Fruit fly (Drosophila melanogaster) whole organism, embryonic: ENCODE data around the gene CG1161.

Source experiments
- ATbp ChIP-seq: fragments of 200-800 bp; sonication (Bioruptor generic); optimal IDR thresholded peaks from 2 replicates; lab custom pipeline; 2017; ENCODE audit warnings: missing biosample characterization, mild to moderate bottlenecking, missing genetic modification characterization, missing genetic modification reagents
- B-H2 ChIP-seq: fragments of 200-800 bp; sonication (Bioruptor generic); optimal IDR thresholded peaks from 2 replicates; lab custom pipeline; 2018; ENCODE audit warnings: missing biosample characterization, mild to moderate bottlenecking, missing genetic modification characterization
- Bteb2 ChIP-seq: fragments of 200-800 bp; sonication (Bioruptor generic); optimal IDR thresholded peaks from 2 replicates; lab custom pipeline; 2016; ENCODE audit warnings: missing biosample characterization, missing genetic modification characterization
- CG11504 ChIP-seq: fragments of 200-800 bp; sonication (Bioruptor generic); optimal IDR thresholded peaks from 3 replicates; lab custom pipeline; 2019; ENCODE audit warnings: missing biosample characterization, mild to moderate bottlenecking, missing genetic modification characterization, moderate library complexity
- CG11723 ChIP-seq: fragments of 200-800 bp; sonication (Bioruptor generic); optimal IDR thresholded peaks from 2 replicates; lab custom pipeline; 2017; ENCODE audit warnings: missing biosample characterization, mild to moderate bottlenecking, missing genetic modification characterization
- CG16779 ChIP-seq: fragments of 200-800 bp; sonication (Bioruptor generic); IDR thresholded peaks from 2 replicates; pipeline ENCODE4 v1.3.6; 2022; ENCODE audit warnings: missing biosample characterization, missing genetic modification characterization
- CG2202 ChIP-seq: fragments of 200-800 bp; sonication (Bioruptor generic); optimal IDR thresholded peaks from 2 replicates; lab custom pipeline; 2018; ENCODE audit warnings: missing biosample characterization, mild to moderate bottlenecking, missing genetic modification characterization
- CG2678 ChIP-seq: fragments of 200-800 bp; sonication (Bioruptor generic); optimal IDR thresholded peaks from 3 replicates; lab custom pipeline; 2019; ENCODE audit warnings: missing biosample characterization, mild to moderate bottlenecking, missing genetic modification characterization, moderate library complexity
- CG5180 ChIP-seq: fragments of 200-800 bp; sonication (Bioruptor generic); optimal IDR thresholded peaks from 3 replicates; lab custom pipeline; 2017; ENCODE audit warnings: missing biosample characterization, missing genetic modification characterization, mild to moderate bottlenecking, moderate library complexity, missing genetic modification reagents
- CG5245 ChIP-seq: fragments of 200-800 bp; sonication (Bioruptor generic); optimal IDR thresholded peaks from 3 replicates; lab custom pipeline; 2016; ENCODE audit warnings: missing biosample characterization, missing genetic modification characterization
- CG7271 ChIP-seq: fragments of 200-800 bp; sonication (Bioruptor generic); optimal IDR thresholded peaks from 2 replicates; lab custom pipeline; 2018; ENCODE audit warnings: missing biosample characterization, mild to moderate bottlenecking, missing genetic modification characterization, moderate library complexity
- CG8924 ChIP-seq: fragments of 200-800 bp; optimal IDR thresholded peaks from 3 replicates; lab custom pipeline; 2019; ENCODE audit warnings: missing biosample characterization, mild to moderate bottlenecking, missing genetic modification characterization, moderate library complexity
- CG9797 ChIP-seq: fragments of 200-800 bp; sonication (Bioruptor generic); optimal IDR thresholded peaks from 3 replicates; lab custom pipeline; 2018; ENCODE audit warnings: missing biosample characterization, mild to moderate bottlenecking, missing genetic modification characterization
- CG9817 ChIP-seq: fragments of 200-800 bp; sonication (Bioruptor generic); optimal IDR thresholded peaks from 2 replicates; lab custom pipeline; 2018; ENCODE audit warnings: missing biosample characterization, mild to moderate bottlenecking, missing genetic modification characterization, moderate library complexity
- Dbx ChIP-seq: fragments of 200-800 bp; sonication (Bioruptor generic); IDR thresholded peaks from 3 replicates; pipeline ENCODE4 v1.3.6; 2022; ENCODE audit warnings: missing biosample characterization, missing genetic modification characterization
- Doc3 ChIP-seq: fragments of 200-800 bp; sonication (Bioruptor generic); IDR thresholded peaks from 3 replicates; pipeline ENCODE4 v1.3.6; 2022; ENCODE audit warnings: missing biosample characterization, missing genetic modification characterization; ENCODE audit not compliant: partially characterized antibody
- Ets65A ChIP-seq: fragments of 200-800 bp; sonication (Bioruptor generic); peaks from one replicate; lab custom pipeline; 2016; ENCODE audit warnings: missing biosample characterization, missing genetic modification characterization
- HLH54F ChIP-seq: fragments of 200-800 bp; sonication (Bioruptor generic); optimal IDR thresholded peaks from 3 replicates; lab custom pipeline; 2016; ENCODE audit warnings: missing biosample characterization, missing genetic modification characterization
- HLHmδ ChIP-seq: fragments of 200-800 bp; sonication (Bioruptor generic); optimal IDR thresholded peaks from 2 replicates; lab custom pipeline; 2018; ENCODE audit warnings: missing biosample characterization, mild to moderate bottlenecking, missing genetic modification characterization, moderate library complexity
- Hand ChIP-seq: fragments of 200-800 bp; sonication (Bioruptor generic); optimal IDR thresholded peaks from 2 replicates; lab custom pipeline; 2017; ENCODE audit warnings: mild to moderate bottlenecking, missing biosample characterization, missing genetic modification reagents, missing genetic modification characterization
- Hmx ChIP-seq: fragments of 200-800 bp; sonication (Bioruptor generic); optimal IDR thresholded peaks from 2 replicates; lab custom pipeline; 2016; ENCODE audit warnings: missing biosample characterization, missing genetic modification characterization
- Hsf ChIP-seq: fragments of 200-800 bp; sonication (Bioruptor generic); optimal IDR thresholded peaks from 3 replicates; lab custom pipeline; 2016; ENCODE audit warnings: missing biosample characterization, missing genetic modification characterization
- Kr ChIP-seq: fragments of 200-800 bp; sonication (Bioruptor generic); optimal IDR thresholded peaks from 2 replicates; lab custom pipeline; 2017; ENCODE audit warnings: missing biosample characterization, mild to moderate bottlenecking, missing genetic modification characterization
- Meics ChIP-seq: fragments of 200-800 bp; sonication (Bioruptor generic); optimal IDR thresholded peaks from 2 replicates; lab custom pipeline; 2017; ENCODE audit warnings: missing biosample characterization, mild to moderate bottlenecking, missing genetic modification characterization
- Mrtf ChIP-seq: fragments of 200-800 bp; sonication (Bioruptor generic); IDR thresholded peaks from 3 replicates; pipeline ENCODE4 v1.3.6; 2022; ENCODE audit warnings: missing biosample characterization, missing genetic modification characterization
- NC2α ChIP-seq: fragments of 200-800 bp; sonication (Bioruptor generic); optimal IDR thresholded peaks from 2 replicates; lab custom pipeline; 2016; ENCODE audit warnings: missing biosample characterization, missing genetic modification characterization
- Oaz ChIP-seq: fragments of 200-800 bp; sonication (Bioruptor generic); IDR thresholded peaks from 2 replicates; pipeline ENCODE4 v1.3.6; 2022; ENCODE audit warnings: missing biosample characterization, missing genetic modification characterization
- Rfx ChIP-seq: fragments of 200-800 bp; sonication (Bioruptor generic); IDR thresholded peaks from 2 replicates; pipeline ENCODE4 v1.3.6; 2022; ENCODE audit warnings: missing biosample characterization, missing genetic modification characterization
- Sin3A ChIP-seq: fragments of >200 bp; optimal IDR thresholded peaks from 2 replicates; lab custom pipeline; 2018
- Ssrp ChIP-seq: fragments of 200-800 bp; sonication (Bioruptor generic); optimal IDR thresholded peaks from 2 replicates; lab custom pipeline; 2018; ENCODE audit warnings: missing biosample characterization, mild to moderate bottlenecking, missing genetic modification characterization, moderate library complexity
- YL-1 ChIP-seq: fragments of 200-800 bp; sonication (Bioruptor generic); optimal IDR thresholded peaks from 3 replicates; lab custom pipeline; 2017; ENCODE audit warnings: missing biosample characterization, mild to moderate bottlenecking, missing genetic modification characterization
- ac ChIP-seq: fragments of 200-800 bp; sonication (Bioruptor generic); optimal IDR thresholded peaks from 3 replicates; lab custom pipeline; 2017; ENCODE audit warnings: missing biosample characterization, mild to moderate bottlenecking, missing genetic modification characterization
- ara ChIP-seq: fragments of 200-800 bp; sonication (Bioruptor generic); IDR thresholded peaks from 2 replicates; pipeline ENCODE4 v1.3.6; 2022; ENCODE audit warnings: missing biosample characterization, missing genetic modification characterization
- ato ChIP-seq: fragments of 200-800 bp; sonication (Bioruptor generic); IDR thresholded peaks from 2 replicates; pipeline ENCODE4 v1.3.6; 2022; ENCODE audit warnings: missing biosample characterization, missing genetic modification characterization; ENCODE audit not compliant: partially characterized antibody
- bcd ChIP-seq: fragments of 200-800 bp; sonication (Bioruptor generic); optimal IDR thresholded peaks from 2 replicates; lab custom pipeline; 2017; ENCODE audit warnings: missing biosample characterization, mild to moderate bottlenecking, missing genetic modification characterization
- bsh ChIP-seq, 2 experiments: fragments of 200-800 bp; sonication (Bioruptor generic); optimal IDR thresholded peaks; 2 replicates each; lab custom pipeline; 2017 to 2018; ENCODE audit warnings: mild to moderate bottlenecking in 2 of 2, missing biosample characterization in 2 of 2, missing genetic modification characterization in 2 of 2, moderate library complexity in 1 of 2
- chif ChIP-seq, 2 experiments: fragments of 200-800 bp; sonication (Bioruptor generic); optimal IDR thresholded peaks; 3 replicates each; lab custom pipeline; 2016; ENCODE audit warnings: missing biosample characterization in 2 of 2, missing genetic modification characterization in 2 of 2
- da ChIP-seq: fragments of 200-800 bp; sonication (Bioruptor generic); optimal IDR thresholded peaks from 2 replicates; lab custom pipeline; 2016; ENCODE audit warnings: missing biosample characterization, missing genetic modification characterization
- dm ChIP-seq: fragments of 200-800 bp; sonication (Bioruptor generic); optimal IDR thresholded peaks from 3 replicates; lab custom pipeline; 2016; ENCODE audit warnings: missing biosample characterization, missing genetic modification characterization
- fd96Cb ChIP-seq: fragments of 200-800 bp; sonication (Bioruptor generic); optimal IDR thresholded peaks from 2 replicates; lab custom pipeline; 2018; ENCODE audit warnings: missing biosample characterization, mild to moderate bottlenecking, missing genetic modification characterization, moderate library complexity
- gfzf ChIP-seq: fragments of 200-800 bp; sonication (Bioruptor generic); optimal IDR thresholded peaks from 2 replicates; lab custom pipeline; 2016; ENCODE audit warnings: missing biosample characterization, mild to moderate bottlenecking, missing genetic modification characterization, moderate library complexity
- grn ChIP-seq: fragments of 200-800 bp; sonication (Bioruptor generic); optimal IDR thresholded peaks from 3 replicates; lab custom pipeline; 2017; ENCODE audit warnings: missing biosample characterization, missing genetic modification characterization
- hth ChIP-seq: fragments of >200 bp; optimal IDR thresholded peaks from 2 replicates; lab custom pipeline; 2017; ENCODE audit warnings: inconsistent platforms
- inv ChIP-seq: fragments of 200-800 bp; sonication (Bioruptor generic); IDR thresholded peaks from 2 replicates; pipeline ENCODE4 v1.3.6; 2022; ENCODE audit warnings: missing biosample characterization, missing genetic modification characterization; ENCODE audit not compliant: partially characterized antibody
- klu ChIP-seq: fragments of 200-800 bp; sonication (Bioruptor generic); IDR thresholded peaks from 2 replicates; pipeline ENCODE4 v1.3.6; 2022; ENCODE audit warnings: missing biosample characterization, missing genetic modification characterization
- ranshi ChIP-seq: fragments of 200-800 bp; sonication (Bioruptor generic); IDR thresholded peaks from 2 replicates; pipeline ENCODE4 v1.3.6; 2022; ENCODE audit warnings: missing biosample characterization, missing genetic modification characterization
- run ChIP-seq: fragments of 200-800 bp; sonication (Bioruptor generic); optimal IDR thresholded peaks from 3 replicates; lab custom pipeline; 2018; ENCODE audit warnings: missing biosample characterization, mild to moderate bottlenecking, missing genetic modification characterization
- sqz ChIP-seq: fragments of 200-800 bp; sonication (Bioruptor generic); optimal IDR thresholded peaks from 3 replicates; lab custom pipeline; 2018; ENCODE audit warnings: missing biosample characterization, mild to moderate bottlenecking, missing genetic modification characterization
- ssp ChIP-seq: fragments of 200-800 bp; sonication (Bioruptor generic); IDR thresholded peaks from 2 replicates; pipeline ENCODE4 v1.3.6; 2022; ENCODE audit warnings: missing biosample characterization, missing genetic modification characterization
- stc ChIP-seq: fragments of 200-800 bp; sonication (Bioruptor generic); IDR thresholded peaks from 2 replicates; pipeline ENCODE4 v1.3.6; 2022; ENCODE audit warnings: missing biosample characterization, missing genetic modification characterization
- wek ChIP-seq: fragments of 200-800 bp; sonication (Bioruptor generic); optimal IDR thresholded peaks from 3 replicates; lab custom pipeline; 2018; ENCODE audit warnings: missing biosample characterization, mild to moderate bottlenecking, missing genetic modification characterization, moderate library complexity
- zen ChIP-seq: fragments of 200-800 bp; sonication (Bioruptor generic); optimal IDR thresholded peaks from 3 replicates; lab custom pipeline; 2018; ENCODE audit warnings: missing biosample characterization, mild to moderate bottlenecking, missing genetic modification characterization, moderate library complexity

The CG1161 gene

DNA sequence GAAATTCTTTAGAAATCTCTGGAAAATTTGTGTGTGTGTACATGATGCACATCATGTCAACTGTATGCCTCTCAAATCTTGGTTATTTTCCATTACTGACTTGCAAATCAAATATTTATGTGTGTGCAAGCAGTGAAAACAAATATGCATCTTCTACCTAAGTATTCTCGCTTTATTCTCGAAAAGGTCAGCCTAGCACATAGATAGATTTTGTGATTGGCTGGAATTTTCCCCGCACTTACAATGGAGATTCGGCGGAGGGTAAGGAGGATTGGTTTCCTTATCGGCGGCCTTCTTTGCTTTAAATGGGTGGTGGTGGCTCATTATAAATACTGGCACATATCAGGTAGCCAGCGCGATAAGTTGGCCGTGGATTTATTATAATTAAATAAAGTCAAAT lies 27.0 kb upstream of the CG1161 start (continued):
- no peak for TF ChIP-seq CG9797 (GFP tag; lab: Kevin White, UChicago)
- TF ChIP-seq YL-1 (GFP tag; lab: Kevin White, UChicago) = no peak
- TF ChIP-seq klu (GFP tag; lab: Robert Waterston, UW) = no peak
- no peak for TF ChIP-seq hth (lab: Kevin White, UChicago)
- no peak for TF ChIP-seq Dbx (GFP tag; lab: Robert Waterston, UW)
- no peak for TF ChIP-seq inv (GFP tag; lab: Robert Waterston, UW)
- no peak for TF ChIP-seq dm (GFP tag; lab: Kevin White, UChicago)
- no peak for TF ChIP-seq chif (GFP tag; optimal IDR thresholded peaks at IDR 0.05; lab: Kevin White, UChicago)
- TF ChIP-seq ara (GFP tag; lab: Robert Waterston, UW) = no peak
- TF ChIP-seq HLHmδ = peak; percentile 2
- peak; percentile 62 for TF ChIP-seq CG7271
- peak; percentile 11 for TF ChIP-seq CG8924
- no peak for TF ChIP-seq Oaz
- TF ChIP-seq CG9817 (tag; lab: Kevin White, UChicago) = no peak
- TF ChIP-seq Meics (GFP tag; lab: Kevin White, UChicago) = no peak
- peak; percentile 53 for TF ChIP-seq zen (tag; lab: Kevin White, UChicago)
- TF ChIP-seq CG11504 (tag; lab: Kevin White, UChicago) = peak; percentile 22
- no peak for TF ChIP-seq ssp (GFP tag; lab: Robert Waterston, UW)
- TF ChIP-seq CG16779 = no peak
- no peak for TF ChIP-seq bcd (GFP tag; lab: Kevin White, UChicago)
- TF ChIP-seq ranshi = no peak
- TF ChIP-seq stc (GFP tag; lab: Robert Waterston, UW) = no peak
- TF ChIP-seq ATbp = peak; percentile 37
- no peak for TF ChIP-seq B-H2 (GFP tag; lab: Kevin White, UChicago)
- no peak for TF ChIP-seq Rfx (GFP tag; lab: Robert Waterston, UW)
- TF ChIP-seq Hmx (GFP tag; lab: Kevin White, UChicago) = no peak
- TF ChIP-seq Kr (GFP tag; lab: Kevin White, UChicago) = no peak
- no peak for TF ChIP-seq grn (GFP tag; lab: Kevin White, UChicago)
- no peak for TF ChIP-seq sqz
- no peak for TF ChIP-seq Bteb2 (GFP tag; lab: Kevin White, UChicago)
- TF ChIP-seq Doc3 (GFP tag; lab: Robert Waterston, UW) = no peak
- no peak for TF ChIP-seq gfzf (GFP tag; lab: Kevin White, UChicago)
- TF ChIP-seq Mrtf (GFP tag; lab: Robert Waterston, UW) = no peak
- TF ChIP-seq bsh (GFP tag; optimal IDR thresholded peaks at IDR 0.05; lab: Kevin White, UChicago) = peak in 1 of 2 experiments; percentile 43
- TF ChIP-seq Ssrp (tag; lab: Kevin White, UChicago) = no peak
- TF ChIP-seq CG5245 (GFP tag; lab: Kevin White, UChicago) = no peak
- no peak for TF ChIP-seq CG5180 (GFP tag; lab: Kevin White, UChicago)
- peak; percentile 68 for TF ChIP-seq ac
- TF ChIP-seq HLH54F (GFP tag; lab: Kevin White, UChicago) = no peak
- no peak for TF ChIP-seq NC2α (GFP tag; lab: Kevin White, UChicago)
- no peak for TF ChIP-seq wek
- TF ChIP-seq CG2678 = no peak
- TF ChIP-seq Hsf (GFP tag; lab: Kevin White, UChicago) = peak; percentile 3
- TF ChIP-seq CG2202 (tag; lab: Kevin White, UChicago) = peak; percentile 42
- no peak for TF ChIP-seq Sin3A (lab: Kevin White, UChicago)
- TF ChIP-seq fd96Cb (tag; lab: Kevin White, UChicago) = no peak
- no peak for TF ChIP-seq da (GFP tag; lab: Kevin White, UChicago)
- no peak for TF ChIP-seq ato (GFP tag; lab: Robert Waterston, UW)
- TF ChIP-seq CG11723 = no peak
- no peak for TF ChIP-seq Hand (GFP tag; lab: Kevin White, UChicago)
- TF ChIP-seq Ets65A (GFP tag; lab: Kevin White, UChicago) = no peak
- TF ChIP-seq run = no peak
